Fruit fly (Drosophila melanogaster) whole organism, wandering third instar larva: Measurements from ENCODE around the gene CG17672.
A peak's percentile ranks its signal among the peaks of the same experiment; 100 is the strongest.

Experiments
- Abd-B ChIP-seq: fragments of >200 bp; optimal IDR thresholded peaks from 2 replicates; lab custom pipeline; 2017; ENCODE audit warnings: missing biosample characterization, missing genetic modification characterization
- CG32264 ChIP-seq: fragments of 200-800 bp; sonication (Bioruptor generic); optimal IDR thresholded peaks from 2 replicates; lab custom pipeline; 2016; ENCODE audit warnings: missing biosample characterization, missing genetic modification characterization
- CG9705 ChIP-seq: fragments of 200-800 bp; sonication (Bioruptor generic); optimal IDR thresholded peaks from 2 replicates; lab custom pipeline; 2018; ENCODE audit warnings: missing biosample characterization, mild to moderate bottlenecking, missing genetic modification characterization
- CrebA ChIP-seq: fragments of 200-800 bp; sonication (Bioruptor generic); optimal IDR thresholded peaks from 2 replicates; lab custom pipeline; 2016; ENCODE audit warnings: missing biosample characterization, mild to moderate bottlenecking, missing genetic modification characterization, borderline replicate concordance
- Dfd ChIP-seq: fragments of >200 bp; optimal IDR thresholded peaks from 2 replicates; lab custom pipeline; 2017; ENCODE audit warnings: missing biosample characterization, missing genetic modification characterization
- Dif ChIP-seq: fragments of 200-275, 200-300 bp; sonication (Bioruptor generic); optimal IDR thresholded peaks from 2 replicates; lab custom pipeline; 2018; ENCODE audit warnings: missing biosample characterization, missing genetic modification characterization; ENCODE audit not compliant: partially characterized antibody
- GATAd ChIP-seq: sonication (Bioruptor generic); optimal IDR thresholded peaks from 2 replicates; lab custom pipeline; 2016; ENCODE audit warnings: missing biosample characterization, missing genetic modification characterization
- HLH106 ChIP-seq: fragments of 200-800 bp; optimal IDR thresholded peaks from 3 replicates; lab custom pipeline; 2019; ENCODE audit warnings: missing biosample characterization, mild to moderate bottlenecking, missing genetic modification characterization, moderate library complexity
- Hnf4 ChIP-seq: fragments of 200-800 bp; sonication (Bioruptor generic); optimal IDR thresholded peaks from 2 replicates; lab custom pipeline; 2016; ENCODE audit warnings: missing biosample characterization, mild to moderate bottlenecking, missing genetic modification characterization
- Hr78 ChIP-seq: fragments of >200 bp; optimal IDR thresholded peaks from 2 replicates; lab custom pipeline; 2017; ENCODE audit warnings: missing biosample characterization, missing genetic modification characterization
- Hr83 ChIP-seq: fragments of 200-300 bp; sonication (Bioruptor generic); optimal IDR thresholded peaks from 2 replicates; lab custom pipeline; 2016; ENCODE audit warnings: missing biosample characterization, mild to moderate bottlenecking, missing genetic modification characterization, moderate library complexity; ENCODE audit not compliant: poor library complexity, severe bottlenecking
- Jra ChIP-seq: sonication (Bioruptor generic); optimal IDR thresholded peaks from 2 replicates; lab custom pipeline; 2016; ENCODE audit warnings: missing biosample characterization, missing genetic modification characterization
- Mio ChIP-seq: sonication (Bioruptor generic); optimal IDR thresholded peaks from 2 replicates; lab custom pipeline; 2016; ENCODE audit warnings: missing biosample characterization, missing genetic modification characterization
- Myc ChIP-seq: fragments of >200 bp; optimal IDR thresholded peaks from 2 replicates; lab custom pipeline; 2017
- N ChIP-seq: fragments of >200 bp; optimal IDR thresholded peaks from 2 replicates; lab custom pipeline; 2018; ENCODE audit warnings: missing biosample characterization, missing external identifiers, missing genetic modification characterization
- OdsH ChIP-seq: fragments of 200-800 bp; sonication (Bioruptor generic); optimal IDR thresholded peaks from 2 replicates; lab custom pipeline; 2016; ENCODE audit warnings: missing biosample characterization, mild to moderate bottlenecking, missing genetic modification characterization
- Rel ChIP-seq, 2 experiments: fragments of 200-800 bp; sonication (Bioruptor generic) in 1 of 2; optimal IDR thresholded peaks; 2 replicates in 1 of 2; 3 replicates in 1 of 2; lab custom pipeline; 2016 to 2019; ENCODE audit warnings: mild to moderate bottlenecking in 2 of 2, missing biosample characterization in 2 of 2, missing genetic modification characterization in 2 of 2, moderate library complexity in 1 of 2
- Sp1 ChIP-seq: fragments of 200-800 bp; sonication (Bioruptor generic); optimal IDR thresholded peaks from 3 replicates; lab custom pipeline; 2019; ENCODE audit warnings: missing biosample characterization, mild to moderate bottlenecking, missing genetic modification characterization, moderate library complexity
- Vsx2 ChIP-seq: fragments of 200-300, 225-300 bp; sonication (Bioruptor generic); optimal IDR thresholded peaks from 2 replicates; lab custom pipeline; 2018; ENCODE audit warnings: missing biosample characterization, missing genetic modification characterization; ENCODE audit not compliant: partially characterized antibody
- br ChIP-seq: fragments of 200-800 bp; sonication (Bioruptor generic); optimal IDR thresholded peaks from 2 replicates; lab custom pipeline; 2016; ENCODE audit warnings: missing biosample characterization, missing genetic modification characterization
- brk ChIP-seq: fragments of 200-800 bp; sonication (Bioruptor generic); optimal IDR thresholded peaks from 2 replicates; lab custom pipeline; 2016; ENCODE audit warnings: missing biosample characterization, mild to moderate bottlenecking, missing genetic modification characterization
- dl ChIP-seq, 2 experiments: fragments of 175-275, 200-275 bp in 1 of 2; fragments of 200-275 bp in 1 of 2; sonication (Bioruptor generic); optimal IDR thresholded peaks; lab custom pipeline; 2018; ENCODE audit warnings: mild to moderate bottlenecking in 2 of 2, missing biosample characterization in 2 of 2, missing genetic modification characterization in 2 of 2, moderate library complexity in 2 of 2; ENCODE audit not compliant: partially characterized antibody in 2 of 2, insufficient read depth in 1 of 2
- dmrt93B ChIP-seq: fragments of 200-800 bp; sonication (Bioruptor generic); optimal IDR thresholded peaks from 2 replicates; lab custom pipeline; 2018; ENCODE audit warnings: missing biosample characterization, mild to moderate bottlenecking, missing genetic modification characterization
- dsf ChIP-seq: sonication (Bioruptor generic); optimal IDR thresholded peaks from 2 replicates; lab custom pipeline; 2016; ENCODE audit warnings: missing biosample characterization, missing genetic modification characterization, borderline replicate concordance
- ey ChIP-seq: fragments of 200-800 bp; sonication (Bioruptor generic); optimal IDR thresholded peaks from 2 replicates; lab custom pipeline; 2016; ENCODE audit warnings: missing biosample characterization, missing genetic modification characterization
- foxo ChIP-seq, 2 experiments: fragments of 200-800 bp; sonication (Bioruptor generic); optimal IDR thresholded peaks; 2 replicates in 1 of 2; 3 replicates in 1 of 2; lab custom pipeline; 2016 to 2017; ENCODE audit warnings: missing biosample characterization in 2 of 2, missing genetic modification characterization in 2 of 2
- fru ChIP-seq: fragments of 200-800 bp; sonication (Bioruptor generic); optimal IDR thresholded peaks from 3 replicates; lab custom pipeline; 2016; ENCODE audit warnings: missing biosample characterization, mild to moderate bottlenecking, missing genetic modification characterization
- h ChIP-seq: fragments of 200-800 bp; sonication (Bioruptor generic); optimal IDR thresholded peaks from 3 replicates; lab custom pipeline; 2016; ENCODE audit warnings: missing biosample characterization, mild to moderate bottlenecking, missing genetic modification characterization
- jim ChIP-seq: fragments of 175-275, 200-325 bp; sonication (Bioruptor generic); optimal IDR thresholded peaks from 2 replicates; lab custom pipeline; 2016; ENCODE audit warnings: missing biosample characterization, mild to moderate bottlenecking, missing genetic modification characterization
- lola ChIP-seq: fragments of >200 bp; optimal IDR thresholded peaks from 2 replicates; lab custom pipeline; 2017; ENCODE audit warnings: missing biosample characterization, missing genetic modification characterization
- pan ChIP-seq: fragments of >200 bp; optimal IDR thresholded peaks from 2 replicates; lab custom pipeline; 2017
- psq ChIP-seq: fragments of 200-800 bp; sonication (Bioruptor generic); optimal IDR thresholded peaks from 3 replicates; lab custom pipeline; 2017; ENCODE audit warnings: missing biosample characterization, mild to moderate bottlenecking, missing genetic modification characterization, moderate library complexity
- rgr ChIP-seq: fragments of 200-800 bp; sonication (Bioruptor generic); optimal IDR thresholded peaks from 3 replicates; lab custom pipeline; 2016; ENCODE audit warnings: missing biosample characterization, mild to moderate bottlenecking, missing genetic modification characterization
- sage ChIP-seq: fragments of 200-800 bp; sonication (Bioruptor generic); optimal IDR thresholded peaks from 2 replicates; lab custom pipeline; 2016; ENCODE audit warnings: missing biosample characterization, mild to moderate bottlenecking, missing genetic modification characterization
- sv ChIP-seq: fragments of 200-800 bp; sonication (Bioruptor generic); optimal IDR thresholded peaks from 3 replicates; lab custom pipeline; 2016; ENCODE audit warnings: missing biosample characterization, missing genetic modification characterization
- tai ChIP-seq: sonication (Bioruptor generic); optimal IDR thresholded peaks from 2 replicates; lab custom pipeline; 2016; ENCODE audit warnings: missing biosample characterization, missing genetic modification characterization
- usp ChIP-seq: fragments of >200 bp; optimal IDR thresholded peaks from 2 replicates; lab custom pipeline; 2017; ENCODE audit warnings: missing biosample characterization, missing genetic modification characterization
- woc ChIP-seq: sonication (Bioruptor generic); optimal IDR thresholded peaks from 2 replicates; lab custom pipeline; 2016; ENCODE audit warnings: missing biosample characterization, mild to moderate bottlenecking, missing genetic modification characterization

Gene CG17672

DNA sequence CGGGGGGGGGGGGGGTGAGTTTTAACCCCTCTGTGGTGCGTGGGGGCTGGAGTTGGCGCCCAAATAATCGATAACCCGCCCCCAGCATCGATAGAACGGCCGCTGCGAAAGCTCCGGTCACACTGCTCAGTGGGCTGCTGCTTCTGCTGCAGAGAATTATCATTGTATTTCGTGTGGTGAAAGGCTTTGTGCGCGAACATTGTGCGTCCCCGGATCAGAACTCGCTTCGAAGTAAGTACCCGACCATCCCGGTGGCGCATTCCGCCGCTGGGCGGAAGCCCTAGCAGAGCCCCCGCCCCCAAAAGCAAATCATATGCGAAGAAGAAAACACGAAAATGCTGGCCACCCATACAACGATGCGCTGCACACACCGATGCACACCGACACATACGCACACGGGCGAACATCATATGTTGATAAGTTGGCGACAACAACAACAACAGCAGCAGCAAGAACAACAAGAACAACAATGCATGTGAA lies 15.6 kb downstream of the CG17672 start, which contains the start of gene Syx13:
Syx13 (plus strand) TSS at position 100 of the 480 bp plus-strand sequence.
- TF ChIP-seq brk (no peak), Dfd (GFP tag; lab: Kevin White, UChicago) (no peak), GATAd (no peak), Sp1 (GFP tag; lab: Kevin White, UChicago) (peak; percentile 44), dmrt93B (no peak), Jra (GFP tag; lab: Kevin White, UChicago) (peak; percentile 29), rgr (GFP tag; lab: Kevin White, UChicago) (peak; percentile 7), sage (GFP tag; lab: Kevin White, UChicago) (no peak), Hr83 (GFP tag; lab: Kevin White, UChicago) (no peak), jim (GFP tag; lab: Kevin White, UChicago) (no peak), usp (GFP tag; lab: Kevin White, UChicago) (no peak), lola (GFP tag; lab: Kevin White, UChicago) (no peak), N (GFP tag; lab: Kevin White, UChicago) (peak; percentile 71), CrebA (GFP tag; lab: Kevin White, UChicago) (no peak), dl (GFP tag; optimal IDR thresholded peaks at IDR 0.05; lab: Kevin White, UChicago; ENCODE audit: insufficient read depth in 1 of 2, partially characterized antibody in 2 of 2) (no peak), Rel (GFP tag; optimal IDR thresholded peaks at IDR 0.05; lab: Kevin White, UChicago) (no peak), Rel (tag; optimal IDR thresholded peaks at IDR 0.05; lab: Kevin White, UChicago) (peak; percentile 98), HLH106 (tag; lab: Kevin White, UChicago) (peak; percentile 36), h (peak; percentile 34), Mio (no peak), woc (GFP tag; lab: Kevin White, UChicago) (no peak), fru (peak; percentile 15), CG32264 (no peak), tai (GFP tag; lab: Kevin White, UChicago) (no peak), Myc (lab: Kevin White, UChicago) (no peak), psq (GFP tag; lab: Kevin White, UChicago) (peak; percentile 60), dsf (no peak), CG9705 (GFP tag; lab: Kevin White, UChicago) (no peak), br (GFP tag; lab: Kevin White, UChicago) (no peak), foxo (GFP tag; optimal IDR thresholded peaks at IDR 0.05; lab: Kevin White, UChicago) (peak in 1 of 2 experiments; percentile 41), sv (GFP tag; lab: Kevin White, UChicago) (no peak), Abd-B (GFP tag; lab: Kevin White, UChicago) (no peak), Dif (GFP tag; lab: Kevin White, UChicago) (peak; percentile 33), Vsx2 (no peak), pan (no peak), Hnf4 (GFP tag; lab: Kevin White, UChicago) (no peak), ey (no peak), OdsH (peak; percentile 42), Hr78 (GFP tag; lab: Kevin White, UChicago) (no peak)

- TF ChIP-seq Jra (GFP tag; lab: Kevin White, UChicago) = no peak
- no peak for TF ChIP-seq CG32264
- TF ChIP-seq dl (GFP tag; optimal IDR thresholded peaks at IDR 0.05; lab: Kevin White, UChicago; ENCODE audit: insufficient read depth in 1 of 2, partially characterized antibody in 2 of 2) = no peak
- TF ChIP-seq lola (GFP tag; lab: Kevin White, UChicago) = no peak
- TF ChIP-seq foxo (GFP tag; optimal IDR thresholded peaks at IDR 0.05; lab: Kevin White, UChicago) = no peak
- TF ChIP-seq jim (GFP tag; lab: Kevin White, UChicago) = no peak
- no peak for TF ChIP-seq sv (GFP tag; lab: Kevin White, UChicago)
- TF ChIP-seq ey = no peak
Observed at dm6 chr3L:13046758-13047157, 18.0 kb downstream of the CG17672 start, which contains the start of gene CG11279. Gene CG11279, plus strand, starts transcription at chr3L:13046977.

DNA sequence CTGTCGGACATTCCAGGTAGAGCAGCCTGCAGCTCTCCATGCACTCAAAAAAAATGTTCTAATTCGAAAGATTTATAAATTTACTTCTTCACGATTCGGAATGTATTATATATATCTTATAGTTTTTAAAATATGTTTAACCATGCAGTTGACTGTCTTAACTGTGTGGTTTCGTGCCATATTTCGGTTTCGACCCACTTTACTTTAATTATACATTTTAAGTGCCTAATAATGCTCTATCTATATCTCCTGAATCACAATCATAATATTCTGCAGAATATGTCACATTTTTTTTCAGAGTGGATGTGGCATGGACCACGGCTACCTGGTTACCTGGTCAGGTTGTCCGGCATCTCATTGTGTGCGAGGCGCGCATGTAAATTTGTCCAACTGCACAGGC lies 20.9 kb downstream of the CG17672 start:
- TF ChIP-seq Dfd (GFP tag; lab: Kevin White, UChicago) (no peak), h (peak; percentile 30), Hnf4 (GFP tag; lab: Kevin White, UChicago) (no peak), foxo (GFP tag; optimal IDR thresholded peaks at IDR 0.05; lab: Kevin White, UChicago) (peak in 1 of 2 experiments; percentile 32), Mio (no peak), woc (GFP tag; lab: Kevin White, UChicago) (no peak), HLH106 (tag; lab: Kevin White, UChicago) (peak; percentile 22), CG9705 (GFP tag; lab: Kevin White, UChicago) (no peak), dmrt93B (peak; percentile 3), N (GFP tag; lab: Kevin White, UChicago) (no peak), OdsH (peak; percentile 15), pan (no peak), psq (GFP tag; lab: Kevin White, UChicago) (peak; percentile 5), Sp1 (GFP tag; lab: Kevin White, UChicago) (peak; percentile 6), lola (GFP tag; lab: Kevin White, UChicago) (no peak), rgr (GFP tag; lab: Kevin White, UChicago) (peak; percentile 9), sage (GFP tag; lab: Kevin White, UChicago) (no peak)
- TF ChIP-seq, all 38 proteins: peak for 8
